Worm (Caenorhabditis elegans): ENCODE results near the gene D1079.1.

DNA sequence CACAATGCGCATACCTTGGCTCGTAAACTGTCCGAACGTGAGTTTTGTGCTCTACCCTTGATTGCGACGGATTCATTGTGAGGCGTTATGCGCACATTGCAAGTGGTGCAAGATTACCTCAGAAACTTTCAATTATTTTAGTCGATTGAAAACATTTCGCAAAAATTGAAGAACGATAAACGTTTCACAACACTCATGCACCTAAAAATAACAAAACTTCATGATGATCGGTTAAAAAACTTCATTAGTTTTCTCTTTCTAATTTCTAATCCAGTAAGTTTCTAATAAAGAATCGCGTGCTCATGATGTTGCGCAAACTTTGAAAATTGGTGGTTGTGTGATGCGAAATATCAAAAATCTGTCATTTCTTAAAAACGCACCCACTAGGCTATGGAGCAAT, 15.8 kb downstream of the D1079.1 start, which contains the start of gene dop-1:
- TF ChIP-seq tbx-37 (GFP tag; conservative IDR thresholded peaks at IDR 0.05) (no peak), ceh-13 (GFP tag; optimal IDR thresholded peaks at IDR 0.05) (no peak), flt-1 (GFP tag; IDR thresholded peaks at IDR 0.05) (no peak), ama-1 (optimal IDR thresholded peaks at IDR 0.05) (no peak), tra-4 (tag; optimal IDR thresholded peaks at IDR 0.05) (no peak), pes-1 (GFP tag; IDR thresholded peaks at IDR 0.05) (no peak), B0310.2 (tag; optimal IDR thresholded peaks at IDR 0.05) (no peak)

Measured in whole organism, early embryonic.